Worm (Caenorhabditis elegans): Measurements from ENCODE around the gene asp-13.
A peak's percentile ranks its signal among the peaks of the same experiment; 100 is the strongest.

Gene asp-13

DNA sequence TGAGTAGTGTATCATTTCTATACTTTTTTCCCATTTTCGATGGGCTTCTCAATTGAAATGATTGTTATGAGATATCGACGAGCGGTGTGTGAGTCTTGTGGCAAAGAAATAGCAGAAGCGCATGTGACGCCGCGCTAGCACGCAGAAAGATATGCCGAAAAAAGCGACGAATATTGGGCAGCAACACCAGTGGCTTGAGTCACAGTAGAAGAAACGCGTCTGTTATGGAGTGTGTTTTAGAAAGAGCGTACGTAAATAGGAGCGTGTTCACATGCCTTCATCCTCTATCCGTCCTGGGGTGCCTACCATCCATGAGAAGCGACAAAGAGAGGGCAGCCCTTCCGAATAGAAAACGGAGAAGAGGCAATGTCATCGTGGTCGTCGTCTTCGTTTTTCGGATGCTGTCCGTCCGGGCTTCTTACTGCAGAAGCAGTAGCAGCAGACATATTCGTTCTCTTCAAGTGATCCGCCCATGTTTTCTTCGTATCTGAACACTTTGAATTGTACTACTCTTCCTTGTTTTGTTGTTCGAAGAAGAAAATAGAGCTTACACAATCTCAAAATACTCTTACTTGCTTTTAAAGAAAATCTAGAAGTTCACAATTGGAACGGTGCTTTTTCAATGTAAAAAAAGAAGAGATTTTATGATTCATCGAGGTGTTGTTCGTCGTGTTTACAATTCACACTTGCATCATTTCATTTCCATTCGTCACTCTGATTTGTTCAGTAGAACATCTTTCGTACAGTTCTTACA lies 33.0 kb downstream of the asp-13 start:
- TF ChIP-seq nhr-237 (tag; optimal IDR thresholded peaks at IDR 0.05), result no peak
- TF ChIP-seq nhr-43 (tag; optimal IDR thresholded peaks at IDR 0.05; ENCODE audit: poor library complexity, severe bottlenecking), result peak; percentile 42
- TF ChIP-seq nfya-1 (tag; optimal IDR thresholded peaks at IDR 0.05; ENCODE audit: insufficient read depth), result peak; percentile 28
- peak; percentile 3 for TF ChIP-seq mdl-1 (tag; optimal IDR thresholded peaks at IDR 0.05)
- TF ChIP-seq fkh-2 (tag; optimal IDR thresholded peaks at IDR 0.05), result no peak
- peak; percentile 31 for TF ChIP-seq snpc-4 (tag; optimal IDR thresholded peaks at IDR 0.05)
- no peak for TF ChIP-seq ceh-9 (tag; optimal IDR thresholded peaks at IDR 0.05)
- no peak for TF ChIP-seq nhr-28 (tag; optimal IDR thresholded peaks at IDR 0.05)
- TF ChIP-seq hmg-11 (tag; optimal IDR thresholded peaks at IDR 0.05), result peak; percentile 60
- no peak for TF ChIP-seq nhr-23 (tag; optimal IDR thresholded peaks at IDR 0.05)
- TF ChIP-seq lin-39 (tag; optimal IDR thresholded peaks at IDR 0.05), result peak; percentile 65

DNA sequence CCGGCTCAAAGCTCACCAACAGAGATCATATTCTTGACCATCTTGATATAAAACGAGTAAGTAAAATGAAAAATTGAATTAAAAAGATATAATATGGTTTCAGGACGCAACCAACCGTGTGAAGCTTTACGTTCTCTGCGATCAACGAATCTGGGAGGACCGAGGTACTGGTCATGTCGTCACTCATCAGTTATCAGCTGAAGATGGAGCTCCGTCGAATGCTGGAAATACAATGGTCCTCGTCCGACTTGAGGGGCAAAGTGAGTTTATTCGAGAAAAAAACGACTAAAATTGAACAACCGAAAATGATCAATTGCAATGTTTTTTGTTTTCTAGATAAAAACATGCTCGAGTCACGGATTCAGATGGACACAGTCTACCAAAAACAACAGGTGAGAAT lies 34.5 kb downstream of the asp-13 start:
- TF ChIP-seq fkh-10 (GFP tag; optimal IDR thresholded peaks at IDR 0.05) (no peak), lin-39 (tag; optimal IDR thresholded peaks at IDR 0.05) (no peak), nhr-28 (tag; optimal IDR thresholded peaks at IDR 0.05) (no peak), sea-2 (GFP tag; optimal IDR thresholded peaks at IDR 0.05) (no peak), ama-1 (optimal IDR thresholded peaks at IDR 0.05) (no peak), aly-2 (tag; optimal IDR thresholded peaks at IDR 0.05) (no peak), egl-5 (tag; optimal IDR thresholded peaks at IDR 0.05) (no peak), tbx-2 (tag; optimal IDR thresholded peaks at IDR 0.05) (no peak), R02D3.7 (tag; optimal IDR thresholded peaks at IDR 0.05) (no peak), ceh-16 (tag; optimal IDR thresholded peaks at IDR 0.05) (no peak), mdl-1 (tag; optimal IDR thresholded peaks at IDR 0.05) (no peak), nfya-1 (tag; optimal IDR thresholded peaks at IDR 0.05; ENCODE audit: insufficient read depth) (no peak), egl-27 (tag; optimal IDR thresholded peaks at IDR 0.05) (no peak), ceh-28 (tag; optimal IDR thresholded peaks at IDR 0.05) (no peak), hmg-11 (tag; optimal IDR thresholded peaks at IDR 0.05) (no peak), lsy-12 (tag; optimal IDR thresholded peaks at IDR 0.05) (no peak), nhr-76 (tag; optimal IDR thresholded peaks at IDR 0.05) (no peak), nhr-77 (tag; optimal IDR thresholded peaks at IDR 0.05) (no peak), fos-1 (tag; optimal IDR thresholded peaks at IDR 0.05) (no peak), zag-1 (tag; optimal IDR thresholded peaks at IDR 0.05) (no peak)

DNA sequence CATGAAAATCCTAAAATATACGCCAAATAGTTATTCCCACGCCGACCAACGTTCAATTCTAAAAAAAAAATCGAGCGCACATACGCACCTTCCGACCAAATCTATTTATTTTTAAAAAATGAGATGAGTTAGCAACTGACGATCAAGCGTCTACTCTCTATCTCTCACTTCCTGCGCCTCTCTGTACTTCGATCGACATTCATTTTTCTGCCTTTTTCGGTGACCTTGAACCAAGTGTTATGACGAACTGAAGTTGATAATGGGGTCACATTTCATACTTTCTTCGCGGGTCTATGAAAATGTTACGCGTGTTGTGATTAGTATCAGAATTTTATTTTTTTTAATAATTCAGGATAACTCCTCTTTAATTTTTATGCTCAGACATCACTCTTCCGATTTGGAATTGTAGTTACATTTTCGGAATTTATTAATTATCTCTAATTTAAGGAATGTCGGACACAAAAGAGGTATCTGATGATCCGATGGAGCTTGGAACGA lies 35.6 kb downstream of the asp-13 start, which contains the start of gene smk-1:
Gene smk-1, plus strand, starts transcription at position 448 of the 498 bp plus-strand sequence.
- TF ChIP-seq pqm-1 (tag; optimal IDR thresholded peaks at IDR 0.05), result no peak
- no peak for TF ChIP-seq daf-12 (tag; optimal IDR thresholded peaks at IDR 0.05)
- peak; percentile 89 for TF ChIP-seq nhr-25 (tag; optimal IDR thresholded peaks at IDR 0.05)
- peak; percentile 67 for TF ChIP-seq nhr-23 (tag; optimal IDR thresholded peaks at IDR 0.05)

DNA sequence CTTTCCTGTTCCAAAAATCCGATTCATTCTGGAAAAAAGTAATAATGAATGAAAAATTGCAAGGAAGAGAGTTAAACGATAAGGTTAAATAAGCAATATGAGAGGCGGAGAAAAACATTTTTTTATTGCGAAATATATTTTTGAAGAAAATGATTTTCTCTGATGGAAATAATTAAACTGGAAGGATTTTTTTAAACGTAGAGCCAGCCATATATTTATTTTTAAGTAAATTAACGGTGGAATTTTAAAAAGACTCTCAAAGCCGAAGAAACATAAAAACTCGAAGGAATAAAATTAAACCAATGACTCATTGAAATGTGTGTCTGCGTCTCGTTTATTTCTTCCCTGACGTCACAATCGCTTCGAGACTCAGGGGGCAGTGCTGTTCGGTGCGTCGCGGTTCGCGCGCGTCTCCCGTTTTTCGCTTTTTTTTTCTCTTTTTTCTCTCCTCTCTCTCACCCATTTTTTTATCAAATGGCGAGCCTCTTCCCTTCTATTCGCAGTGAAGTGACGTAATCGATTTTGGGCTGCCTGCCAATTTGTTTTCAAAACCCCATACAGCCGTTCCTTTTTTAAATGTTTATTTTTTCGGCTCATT lies 36.8 kb downstream of the asp-13 start, which contains the start of gene vps-60:
Gene vps-60, minus strand, starts transcription at position 30 of the 598 bp plus-strand sequence.
- peak; percentile 11 for TF ChIP-seq unc-62 (GFP tag; optimal IDR thresholded peaks at IDR 0.05)
- TF ChIP-seq ceh-16 (tag; optimal IDR thresholded peaks at IDR 0.05), result no peak
- peak; percentile 89 for TF ChIP-seq egl-5 (tag; optimal IDR thresholded peaks at IDR 0.05)
- peak; percentile 93 for TF ChIP-seq nhr-25 (tag; optimal IDR thresholded peaks at IDR 0.05)
- TF ChIP-seq daf-12 (tag; optimal IDR thresholded peaks at IDR 0.05), result no peak
- peak; percentile 94 for TF ChIP-seq fos-1 (tag; optimal IDR thresholded peaks at IDR 0.05)
- peak; percentile 93 for TF ChIP-seq lin-39 (tag; optimal IDR thresholded peaks at IDR 0.05)
- no peak for TF ChIP-seq nhr-12 (tag; optimal IDR thresholded peaks at IDR 0.05)
- TF ChIP-seq unc-39 (tag; optimal IDR thresholded peaks at IDR 0.05), result no peak
- TF ChIP-seq nhr-237 (tag; optimal IDR thresholded peaks at IDR 0.05), result no peak
- TF ChIP-seq ztf-4 (tag; optimal IDR thresholded peaks at IDR 0.05), result no peak
- TF ChIP-seq lsy-12 (tag; optimal IDR thresholded peaks at IDR 0.05), result peak; percentile 59
- peak in 1 of 3 experiments; percentile 80 for TF ChIP-seq elt-3 (tag; optimal IDR thresholded peaks at IDR 0.05)
- peak; percentile 95 for TF ChIP-seq jun-1 (tag; optimal IDR thresholded peaks at IDR 0.05)
- TF ChIP-seq snpc-4 (tag; optimal IDR thresholded peaks at IDR 0.05), result peak; percentile 81
- TF ChIP-seq mml-1 (tag; optimal IDR thresholded peaks at IDR 0.05), result no peak
- TF ChIP-seq sea-2 (GFP tag; optimal IDR thresholded peaks at IDR 0.05), result no peak
- peak; percentile 95 for TF ChIP-seq nfya-1 (tag; optimal IDR thresholded peaks at IDR 0.05; ENCODE audit: insufficient read depth)
- peak; percentile 84 for TF ChIP-seq fkh-10 (GFP tag; optimal IDR thresholded peaks at IDR 0.05)
- TF ChIP-seq mdl-1 (tag; optimal IDR thresholded peaks at IDR 0.05), result peak; percentile 38
- peak; percentile 94 for TF ChIP-seq lin-15B (tag; optimal IDR thresholded peaks at IDR 0.05)
- TF ChIP-seq ama-1 (optimal IDR thresholded peaks at IDR 0.05), result peak; percentile 86
- no peak for TF ChIP-seq nhr-28 (tag; optimal IDR thresholded peaks at IDR 0.05)
- peak; percentile 97 for TF ChIP-seq nhr-23 (tag; optimal IDR thresholded peaks at IDR 0.05)
- TF ChIP-seq ceh-9 (tag; optimal IDR thresholded peaks at IDR 0.05), result no peak
- TF ChIP-seq hmg-11 (tag; optimal IDR thresholded peaks at IDR 0.05), result peak; percentile 93
- TF ChIP-seq nhr-76 (tag; optimal IDR thresholded peaks at IDR 0.05), result no peak
- TF ChIP-seq ZK546.5 (tag; optimal IDR thresholded peaks at IDR 0.05), result no peak
- TF ChIP-seq aly-2 (tag; optimal IDR thresholded peaks at IDR 0.05), result no peak
- TF ChIP-seq zag-1 (tag; optimal IDR thresholded peaks at IDR 0.05), result no peak
- peak; percentile 94 for TF ChIP-seq pqm-1 (tag; optimal IDR thresholded peaks at IDR 0.05)
- peak; percentile 61 for TF ChIP-seq tbx-2 (tag; optimal IDR thresholded peaks at IDR 0.05)
- peak; percentile 88 for TF ChIP-seq elt-2 (tag; optimal IDR thresholded peaks at IDR 0.05)
- TF ChIP-seq ceh-28 (tag; optimal IDR thresholded peaks at IDR 0.05), result peak; percentile 87
- no peak for TF ChIP-seq ztf-11 (tag; optimal IDR thresholded peaks at IDR 0.05)
